Worm (Caenorhabditis elegans) whole organism, midembryonic: ENCODE data around the gene F16H6.9.
"Not testable (repeated sequence)": the region's sequence is repeated elsewhere in the genome, so short reads cannot be mapped to it uniquely, and the experiment has no call there.

Experiments
- T22C8.4 ChIP-seq: fragments of 200-800 bp; sonication (Bioruptor generic); IDR thresholded peaks from 2 replicates; pipeline ENCODE4 v1.3.6; 2022; ENCODE audit warnings: missing genetic modification characterization, missing compliant biosample characterization
- cog-1 ChIP-seq: sonication (generic microtip); optimal IDR thresholded peaks from 2 replicates; lab custom pipeline; 2016; ENCODE audit warnings: missing genetic modification characterization, missing compliant biosample characterization
- flt-1 ChIP-seq: fragments of 200-800 bp; sonication (Bioruptor generic); IDR thresholded peaks from 2 replicates; pipeline ENCODE4 v1.3.6; 2022; ENCODE audit warnings: missing genetic modification characterization, missing compliant biosample characterization
- med-1 ChIP-seq: sonication (generic microtip); optimal IDR thresholded peaks from 2 replicates; lab custom pipeline; 2017; ENCODE audit warnings: missing genetic modification characterization, mild to moderate bottlenecking, missing compliant biosample characterization, antibody characterized with exemption, missing genetic modification reagents; ENCODE audit not compliant: insufficient read depth
- tab-1 ChIP-seq: fragments of 200-800 bp; sonication (Bioruptor generic); IDR thresholded peaks from 2 replicates; pipeline ENCODE4 v1.3.6; 2022; ENCODE audit warnings: missing genetic modification characterization, missing compliant biosample characterization

- not testable (repeated sequence) for TF ChIP-seq flt-1 (GFP tag; lab: Robert Waterston, UW); cog-1; tab-1 (GFP tag; lab: Robert Waterston, UW); T22C8.4 (GFP tag; lab: Robert Waterston, UW); med-1
Measured at ce11 chrV:18216175-18216574, 709 bp upstream of the F16H6.9 start, which contains the start of gene F16H6.8.
